Worm (Caenorhabditis elegans): Measurements from ENCODE around the gene vglu-2.
A peak's percentile ranks its signal among the peaks of the same experiment; 100 is the strongest.

The vglu-2 gene

ce11 chrIII:10294837-10295236, at the start of gene vglu-2:
vglu-2 (plus strand) TSS chrIII:10295137.
- no peak for TF ChIP-seq jun-1 (tag; optimal IDR thresholded peaks at IDR 0.05)
- no peak for TF ChIP-seq daf-12 (tag; optimal IDR thresholded peaks at IDR 0.05)
- no peak for TF ChIP-seq mes-2 (tag; optimal IDR thresholded peaks at IDR 0.05; ENCODE audit: poor library complexity, severe bottlenecking)
- TF ChIP-seq lin-13 (GFP tag; optimal IDR thresholded peaks at IDR 0.05) = no peak

ce11 chrIII:10248441-10249137, 46.3 kb upstream of the vglu-2 start, which contains the start of the genes div-1 and cor-1:
div-1 (minus strand) TSS chrIII:10248559.
cor-1 (plus strand) TSS chrIII:10249111.
- TF ChIP-seq set-16 (GFP tag; IDR thresholded peaks at IDR 0.05) = peak; percentile 75
- peak in 1 of 2 experiments; percentile 90 for TF ChIP-seq unc-62 (GFP tag; optimal IDR thresholded peaks at IDR 0.05 in 1 of 2)
- no peak for TF ChIP-seq unc-62 (tag; optimal IDR thresholded peaks at IDR 0.05)
- peak; percentile 73 for TF ChIP-seq mes-2 (tag; optimal IDR thresholded peaks at IDR 0.05; ENCODE audit: poor library complexity, severe bottlenecking)
- peak; percentile 23 for TF ChIP-seq hlh-11 (tag; optimal IDR thresholded peaks at IDR 0.05)
- peak; percentile 12 for TF ChIP-seq nhr-28 (tag; optimal IDR thresholded peaks at IDR 0.05)
- TF ChIP-seq hif-1 (tag; optimal IDR thresholded peaks at IDR 0.05) = peak in 1 of 2 experiments; percentile 1
- TF ChIP-seq dpl-1 (GFP tag; optimal IDR thresholded peaks at IDR 0.05) = peak; percentile 73
- no peak for TF ChIP-seq ceh-32 (tag; optimal IDR thresholded peaks at IDR 0.05; ENCODE audit: poor library complexity)
- TF ChIP-seq nhr-77 (tag; optimal IDR thresholded peaks at IDR 0.05) = peak; percentile 17
- TF ChIP-seq lin-38 (GFP tag; IDR thresholded peaks at IDR 0.05) = peak; percentile 93
- no peak for TF ChIP-seq jun-1 (tag; optimal IDR thresholded peaks at IDR 0.05)
- peak in 1 of 2 experiments; percentile 53 for TF ChIP-seq lsy-2 (tag; optimal IDR thresholded peaks at IDR 0.05)
- no peak for TF ChIP-seq mdt-29 (GFP tag; IDR thresholded peaks at IDR 0.05)
- peak; percentile 62; the same call in 1 of the 2 replicates for TF ChIP-seq egl-43 (GFP tag; IDR thresholded peaks at IDR 0.05)
- TF ChIP-seq saeg-2 (GFP tag; IDR thresholded peaks at IDR 0.05) = no peak
- no peak for TF ChIP-seq nhr-48 (tag; optimal IDR thresholded peaks at IDR 0.05)

ce11 chrIII:10251114-10251513, 43.8 kb upstream of the vglu-2 start:
- TF ChIP-seq ceh-28 (tag; optimal IDR thresholded peaks at IDR 0.05) (no peak), jun-1 (tag; optimal IDR thresholded peaks at IDR 0.05) (no peak), aha-1 (tag) (peak; percentile 95)

DNA sequence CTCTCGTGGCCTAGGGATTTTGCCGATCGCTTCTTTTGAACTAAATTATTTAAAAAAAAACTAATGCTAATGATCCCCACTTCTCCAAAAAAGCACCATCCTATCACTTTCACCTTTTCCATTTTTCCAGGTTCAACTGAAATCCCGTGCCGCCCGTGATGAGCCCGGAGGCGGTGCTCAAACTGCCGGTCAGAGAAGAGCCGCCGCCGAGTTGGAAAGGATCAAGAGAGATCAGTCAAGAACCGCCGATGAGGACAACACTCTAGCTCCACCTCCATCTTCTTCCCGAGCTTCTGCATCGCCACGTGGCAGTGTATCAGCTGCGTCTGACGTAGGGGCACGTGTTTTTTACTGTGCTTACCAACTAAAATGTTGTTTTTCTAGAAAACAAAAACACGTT, 41.6 kb upstream of the vglu-2 start:
- no peak for TF ChIP-seq madf-9 (GFP tag; conservative IDR thresholded peaks at IDR 0.05)
- TF ChIP-seq daf-19 (GFP tag; conservative IDR thresholded peaks at IDR 0.05) = no peak
- TF ChIP-seq T26A8.4 (GFP tag; IDR thresholded peaks at IDR 0.05) = no peak
- no peak for TF ChIP-seq mes-2 (tag; optimal IDR thresholded peaks at IDR 0.05; ENCODE audit: poor library complexity, severe bottlenecking)
- no peak for TF ChIP-seq F44E2.7 (GFP tag; IDR thresholded peaks at IDR 0.05)
- no peak for TF ChIP-seq unc-39 (tag; optimal IDR thresholded peaks at IDR 0.05)
- TF ChIP-seq ctbp-1 (GFP tag; IDR thresholded peaks at IDR 0.05) = no peak
- TF ChIP-seq ZK546.5 (tag; optimal IDR thresholded peaks at IDR 0.05) = no peak
- no peak for TF ChIP-seq ZK337.2 (GFP tag; IDR thresholded peaks at IDR 0.05)
- TF ChIP-seq mxl-3 (GFP tag; optimal IDR thresholded peaks at IDR 0.05) = no peak
- TF ChIP-seq mdt-29 (GFP tag; IDR thresholded peaks at IDR 0.05) = no peak
- TF ChIP-seq egl-43 (GFP tag; IDR thresholded peaks at IDR 0.05) = 0 out of 2 replicates have a peak, but pooled peaks have one; percentile 14
- TF ChIP-seq nhr-28 (tag; optimal IDR thresholded peaks at IDR 0.05) = no peak
- TF ChIP-seq nhr-76 (tag; optimal IDR thresholded peaks at IDR 0.05) = no peak
- TF ChIP-seq unc-62 (GFP tag; optimal IDR thresholded peaks at IDR 0.05 in 1 of 2) = peak in 1 of 2 experiments; percentile 1
- no peak for TF ChIP-seq unc-62 (tag; optimal IDR thresholded peaks at IDR 0.05)
- TF ChIP-seq nhr-25 (tag; optimal IDR thresholded peaks at IDR 0.05; ENCODE audit: borderline replicate concordance, insufficient read depth) = no peak
- peak; percentile 75 for TF ChIP-seq set-16 (GFP tag; IDR thresholded peaks at IDR 0.05)

All from whole organism, L4 larva.